Fruit fly (Drosophila melanogaster): ENCODE data around the gene CG14708.

CG14708 gene

DNA sequence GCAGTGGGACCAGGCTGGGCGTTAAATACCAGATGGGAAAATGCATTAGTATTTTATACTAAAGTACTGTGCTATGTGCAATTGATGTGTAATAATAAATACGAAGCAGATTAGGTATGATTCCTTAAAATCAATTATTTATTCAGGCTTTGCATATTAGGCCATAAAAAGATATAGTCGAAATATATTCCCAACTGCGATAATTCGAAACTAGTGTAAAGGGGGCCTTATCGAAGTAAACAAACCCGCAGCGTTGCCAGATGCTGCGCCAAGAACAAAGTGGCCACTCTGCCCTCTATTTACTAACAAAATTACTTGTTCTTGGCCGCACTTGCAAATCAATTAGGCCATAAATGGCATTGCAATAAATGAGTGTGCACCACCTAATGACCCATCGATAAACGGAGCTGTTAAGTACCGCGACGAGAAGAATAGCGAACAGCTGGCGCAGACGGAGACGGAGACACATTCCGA is 3.6 kb downstream of the CG14708 start, which contains the start of gene CG10898 (continued):
- TF ChIP-seq gfzf (GFP tag; optimal IDR thresholded peaks at IDR 0.05) = peak; percentile 77
- TF ChIP-seq her (GFP tag; optimal IDR thresholded peaks at IDR 0.05) = peak; percentile 58
- TF ChIP-seq CG30020 (tag; optimal IDR thresholded peaks at IDR 0.05) = peak; percentile 87
- peak; percentile 85 for TF ChIP-seq zfh2 (GFP tag; optimal IDR thresholded peaks at IDR 0.05)
- TF ChIP-seq CG13894 (tag; optimal IDR thresholded peaks at IDR 0.05) = peak; percentile 77
- TF ChIP-seq CG6254 (GFP tag; optimal IDR thresholded peaks at IDR 0.05) = peak; percentile 60
- TF ChIP-seq CkIIα-i1 (GFP tag; IDR thresholded peaks at IDR 0.05) = no peak
- peak; percentile 64 for TF ChIP-seq CG16815 (GFP tag; optimal IDR thresholded peaks at IDR 0.05)
- TF ChIP-seq CG4404 (GFP tag; IDR thresholded peaks at IDR 0.05) = peak; percentile 52
- peak; percentile 91 for TF ChIP-seq zen (tag; optimal IDR thresholded peaks at IDR 0.05)
- peak; percentile 89 for TF ChIP-seq Xrp1 (GFP tag; IDR thresholded peaks at IDR 0.05)
- TF ChIP-seq CG1233 (GFP tag; optimal IDR thresholded peaks at IDR 0.05) = peak; percentile 66
- TF ChIP-seq tx (GFP tag; optimal IDR thresholded peaks at IDR 0.05) = peak; percentile 86
- TF ChIP-seq CG4617 (GFP tag; optimal IDR thresholded peaks at IDR 0.05; ENCODE audit: borderline replicate concordance) = peak; percentile 86
- TF ChIP-seq NFAT (GFP tag; IDR thresholded peaks at IDR 0.05) = peak; percentile 84
- TF ChIP-seq stc (GFP tag; IDR thresholded peaks at IDR 0.05) = peak; percentile 83
- peak; percentile 82 for TF ChIP-seq HLH54F (GFP tag; optimal IDR thresholded peaks at IDR 0.05)
- TF ChIP-seq NfI (GFP tag; optimal IDR thresholded peaks at IDR 0.05) = peak; percentile 84
- TF ChIP-seq YL-1 (GFP tag; optimal IDR thresholded peaks at IDR 0.05) = peak; percentile 51
- peak; percentile 8 for TF ChIP-seq CG14965 (GFP tag; optimal IDR thresholded peaks at IDR 0.05; ENCODE audit: borderline replicate concordance)
- TF ChIP-seq CG7745 (tag; optimal IDR thresholded peaks at IDR 0.05) = no peak
- TF ChIP-seq caup (GFP tag; optimal IDR thresholded peaks at IDR 0.05; ENCODE audit: severe bottlenecking) = peak; percentile 76
- TF ChIP-seq CG8388 (GFP tag; optimal IDR thresholded peaks at IDR 0.05) = peak; percentile 71
- no peak for TF ChIP-seq Nf-YA (GFP tag; IDR thresholded peaks at IDR 0.05)
- no peak for TF ChIP-seq Trl (optimal IDR thresholded peaks at IDR 0.05)
- peak; percentile 91 for TF ChIP-seq Trl (GFP tag; optimal IDR thresholded peaks at IDR 0.05)
- TF ChIP-seq Stat92E (GFP tag; optimal IDR thresholded peaks at IDR 0.05) = no peak
- peak; percentile 62 for TF ChIP-seq Dek (tag; optimal IDR thresholded peaks at IDR 0.05)
- TF ChIP-seq CG16813 (GFP tag; IDR thresholded peaks at IDR 0.05; ENCODE audit: partially characterized antibody) = no peak
- TF ChIP-seq CG17568 (GFP tag; optimal IDR thresholded peaks at IDR 0.05) = no peak
- TF ChIP-seq CG4820 (GFP tag; optimal IDR thresholded peaks at IDR 0.05) = peak; percentile 83
- peak; percentile 57 for TF ChIP-seq CG4854 (GFP tag; optimal IDR thresholded peaks at IDR 0.05)
- TF ChIP-seq Ssrp (tag; optimal IDR thresholded peaks at IDR 0.05) = peak; percentile 78
- TF ChIP-seq Dip2 (GFP tag; IDR thresholded peaks at IDR 0.05) = no peak
- no peak for TF ChIP-seq CG6854 (GFP tag; optimal IDR thresholded peaks at IDR 0.05)
- peak; percentile 87 to 89 for TF ChIP-seq dpn (GFP tag; optimal IDR thresholded peaks at IDR 0.05)
- 0 out of 2 replicates have a peak, but pooled peaks have one; percentile 43 for TF ChIP-seq ro (GFP tag; IDR thresholded peaks at IDR 0.05)
- TF ChIP-seq sc (optimal IDR thresholded peaks at IDR 0.05) = no peak
- peak; percentile 44 for TF ChIP-seq sc (GFP tag; optimal IDR thresholded peaks at IDR 0.05)
- TF ChIP-seq gsb (GFP tag; IDR thresholded peaks at IDR 0.05) = peak; percentile 79
- 0 out of 3 replicates have a peak, but pooled peaks have one; percentile 47 for TF ChIP-seq CG2199 (GFP tag; IDR thresholded peaks at IDR 0.05)
- TF ChIP-seq gt (GFP tag; IDR thresholded peaks at IDR 0.05) = peak; percentile 70
- peak; percentile 79 for TF ChIP-seq grau (tag; optimal IDR thresholded peaks at IDR 0.05)
- TF ChIP-seq tna (GFP tag; IDR thresholded peaks at IDR 0.05; ENCODE audit: partially characterized antibody) = no peak
- peak; percentile 14 for TF ChIP-seq pros (GFP tag; optimal IDR thresholded peaks at IDR 0.05)
- TF ChIP-seq CG18011 (GFP tag; optimal IDR thresholded peaks at IDR 0.05) = peak; percentile 65
- peak; percentile 67 for TF ChIP-seq CG3838 (GFP tag; optimal IDR thresholded peaks at IDR 0.05)
- TF ChIP-seq sna (GFP tag; IDR thresholded peaks at IDR 0.05; ENCODE audit: partially characterized antibody) = peak; percentile 11; the same call in 1 of the 2 replicates
- TF ChIP-seq CG18619 (GFP tag; optimal IDR thresholded peaks at IDR 0.05) = peak; percentile 63
- TF ChIP-seq Hmr (GFP tag; optimal IDR thresholded peaks at IDR 0.05) = peak; percentile 88
